Worm (Caenorhabditis elegans) whole organism, L4 larva: ENCODE data around the gene mrt-2.
"Not testable (repeated sequence)": the region's sequence is repeated elsewhere in the genome, so short reads cannot be mapped to it uniquely, and the experiment has no call there.

Experiments
- D1046.2 ChIP-seq: fragments of 200-800 bp; sonication (Bioruptor generic); IDR thresholded peaks from 2 replicates; pipeline ENCODE4 v1.3.6; 2022; ENCODE audit warnings: missing genetic modification characterization, missing compliant biosample characterization
- F10B5.3 ChIP-seq: sonication (generic microtip); optimal IDR thresholded peaks from 2 replicates; lab custom pipeline; 2016; ENCODE audit warnings: mild to moderate bottlenecking, missing genetic modification characterization, missing compliant biosample characterization
- F37D6.2 ChIP-seq: sonication (generic microtip); optimal IDR thresholded peaks from 2 replicates; lab custom pipeline; 2016; ENCODE audit warnings: mild to moderate bottlenecking, missing genetic modification characterization, missing compliant biosample characterization
- F44E2.7 ChIP-seq: fragments of 200-800 bp; sonication (Bioruptor generic); IDR thresholded peaks from 2 replicates; pipeline ENCODE4 v2.1.2; 2022; ENCODE audit warnings: missing genetic modification characterization, missing compliant biosample characterization
- T26A8.4 ChIP-seq: fragments of 200-800 bp; sonication (Bioruptor generic); IDR thresholded peaks from 2 replicates; pipeline ENCODE4 v1.3.6; 2022; ENCODE audit warnings: missing genetic modification characterization, missing compliant biosample characterization
- Y105C5A.15 ChIP-seq: fragments of 200-800 bp; sonication (Bioruptor generic); IDR thresholded peaks from 2 replicates; pipeline ENCODE4 v1.3.6; 2022; ENCODE audit warnings: missing genetic modification characterization, missing compliant biosample characterization
- Y48G9A.11 ChIP-seq: fragments of 200-800 bp; sonication (Bioruptor generic); IDR thresholded peaks from 2 replicates; pipeline ENCODE4 v1.3.6; 2022; ENCODE audit warnings: missing genetic modification reagents, missing genetic modification characterization, missing compliant biosample characterization
- Y5F2A.4 ChIP-seq: fragments of 200-800 bp; sonication (Bioruptor generic); optimal IDR thresholded peaks from 2 replicates; lab custom pipeline; 2018; ENCODE audit warnings: mild to moderate bottlenecking, missing genetic modification characterization, missing compliant biosample characterization
- Y75B8A.6 ChIP-seq: fragments of 200-800 bp; sonication (Bioruptor generic); IDR thresholded peaks from 2 replicates; pipeline ENCODE4 v1.3.6; 2022; ENCODE audit warnings: missing genetic modification reagents, missing genetic modification characterization, missing compliant biosample characterization
- ZK337.2 ChIP-seq: fragments of 200-800 bp; sonication (Bioruptor generic); IDR thresholded peaks from 2 replicates; pipeline ENCODE4 v1.3.6; 2022; ENCODE audit warnings: missing genetic modification reagents, missing genetic modification characterization, missing compliant biosample characterization
- aha-1 ChIP-seq: fragments of 150-350 bp; peaks from one replicate; lab custom pipeline; 2014; ENCODE audit warnings: missing biosample characterization, missing genetic modification characterization
- arid-1 ChIP-seq: fragments of 200-800 bp; sonication (Bioruptor generic); conservative IDR thresholded peaks from 2 replicates; pipeline ENCODE4 v1.3.6; 2022; ENCODE audit warnings: missing genetic modification reagents, missing genetic modification characterization, missing compliant biosample characterization
- ceh-44 ChIP-seq: fragments of 200-800 bp; sonication (Bioruptor generic); IDR thresholded peaks from 2 replicates; pipeline ENCODE4 v1.3.6; 2022; ENCODE audit warnings: missing genetic modification reagents, missing genetic modification characterization, missing compliant biosample characterization
- ctbp-1 ChIP-seq: fragments of 200-800 bp; sonication (Bioruptor generic); IDR thresholded peaks from 2 replicates; pipeline ENCODE4 v1.3.6; 2022; ENCODE audit warnings: missing genetic modification reagents, missing genetic modification characterization, missing compliant biosample characterization
- daf-16 ChIP-seq, 3 experiments: sonication (generic microtip); optimal IDR thresholded peaks; 2 replicates each; lab custom pipeline; 2016 to 2017; ENCODE audit warnings: missing genetic modification characterization in 3 of 3, missing genetic modification reagents in 3 of 3, mild to moderate bottlenecking in 2 of 3, missing compliant biosample characterization in 2 of 3, missing biosample characterization in 1 of 3, moderate library complexity in 1 of 3
- dmd-6 ChIP-seq: fragments of 200-800 bp; sonication (Bioruptor generic); IDR thresholded peaks from 2 replicates; pipeline ENCODE4 v1.3.6; 2022; ENCODE audit warnings: missing genetic modification reagents, missing genetic modification characterization, missing compliant biosample characterization
- dmd-8 ChIP-seq: fragments of 200-800 bp; sonication (Bioruptor generic); IDR thresholded peaks from 2 replicates; pipeline ENCODE4 v1.3.6; 2022; ENCODE audit warnings: missing genetic modification characterization, missing compliant biosample characterization
- duxl-1 ChIP-seq: sonication (generic microtip); optimal IDR thresholded peaks from 2 replicates; lab custom pipeline; 2016; ENCODE audit warnings: mild to moderate bottlenecking, missing genetic modification characterization, moderate library complexity, missing compliant biosample characterization; ENCODE audit not compliant: poor library complexity
- gei-8 ChIP-seq: fragments of 200-800 bp; sonication (Bioruptor generic); optimal IDR thresholded peaks from 2 replicates; lab custom pipeline; 2018; ENCODE audit warnings: mild to moderate bottlenecking, missing genetic modification characterization, missing compliant biosample characterization
- hif-1 ChIP-seq, 2 experiments: sonication (generic microtip); optimal IDR thresholded peaks; 2 replicates each; lab custom pipeline; 2016 to 2017; ENCODE audit warnings: missing compliant biosample characterization in 2 of 2, missing genetic modification characterization in 2 of 2, missing genetic modification reagents in 2 of 2, missing genotype in 2 of 2, mild to moderate bottlenecking in 1 of 2
- hlh-11 ChIP-seq: fragments of 200-800 bp; sonication (Bioruptor generic); optimal IDR thresholded peaks from 2 replicates; lab custom pipeline; 2018; ENCODE audit warnings: mild to moderate bottlenecking, missing genetic modification characterization, missing compliant biosample characterization
- hmg-1.1 ChIP-seq: fragments of 200-800 bp; sonication (Bioruptor generic); IDR thresholded peaks from 2 replicates; pipeline ENCODE4 v1.3.6; 2022; ENCODE audit warnings: missing genetic modification reagents, missing genetic modification characterization, missing compliant biosample characterization
- lin-1 ChIP-seq: fragments of 200-800 bp; sonication (Bioruptor generic); IDR thresholded peaks from 2 replicates; pipeline ENCODE4 v1.3.6; 2022; ENCODE audit warnings: missing genetic modification reagents, missing genetic modification characterization, missing compliant biosample characterization
- lin-29 ChIP-seq: fragments of 200-800 bp; sonication (Bioruptor generic); IDR thresholded peaks from 2 replicates; pipeline ENCODE4 v1.3.6; 2022; ENCODE audit warnings: missing genetic modification reagents, missing genetic modification characterization, missing compliant biosample characterization
- lin-38 ChIP-seq: fragments of 200-800 bp; sonication (Bioruptor generic); IDR thresholded peaks from 2 replicates; pipeline ENCODE4 v1.3.6; 2022; ENCODE audit warnings: missing genetic modification reagents, missing genetic modification characterization, missing compliant biosample characterization
- madf-5 ChIP-seq, 2 experiments: fragments of 200-800 bp; sonication (Bioruptor generic); IDR thresholded peaks; 2 replicates each; pipeline ENCODE4 v1.3.6; 2022; ENCODE audit warnings: missing compliant biosample characterization in 2 of 2, missing genetic modification characterization in 2 of 2
- madf-9 ChIP-seq: fragments of 200-800 bp; sonication (Bioruptor generic); conservative IDR thresholded peaks from 2 replicates; pipeline ENCODE4 v1.3.6; 2022; ENCODE audit warnings: missing genetic modification reagents, missing genetic modification characterization, missing compliant biosample characterization
- mep-1 ChIP-seq: fragments of 150-350 bp; sonication (generic microtip); optimal IDR thresholded peaks from 3 replicates; lab custom pipeline; 2014; ENCODE audit warnings: missing biosample characterization, missing genetic modification characterization
- mes-2 ChIP-seq: sonication (generic microtip); optimal IDR thresholded peaks from 2 replicates; lab custom pipeline; 2016; ENCODE audit warnings: missing genotype, mild to moderate bottlenecking, missing genetic modification characterization, missing compliant biosample characterization; ENCODE audit not compliant: poor library complexity, severe bottlenecking
- nhr-102 ChIP-seq: sonication (generic microtip); optimal IDR thresholded peaks from 2 replicates; lab custom pipeline; 2016; ENCODE audit warnings: mild to moderate bottlenecking, missing genetic modification characterization, moderate library complexity, missing compliant biosample characterization
- nhr-28 ChIP-seq: fragments of 150-350 bp; optimal IDR thresholded peaks from 2 replicates; lab custom pipeline; 2014; ENCODE audit warnings: missing biosample characterization, missing genetic modification characterization
- nhr-41 ChIP-seq: fragments of 200-800 bp; sonication (Bioruptor generic); IDR thresholded peaks from 2 replicates; pipeline ENCODE4 v1.3.6; 2022; ENCODE audit warnings: missing genetic modification reagents, missing genetic modification characterization, missing compliant biosample characterization
- nhr-42 ChIP-seq: fragments of 200-800 bp; sonication (Bioruptor generic); IDR thresholded peaks from 2 replicates; pipeline ENCODE4 v1.3.6; 2022; ENCODE audit warnings: missing genetic modification characterization, missing compliant biosample characterization
- nhr-48 ChIP-seq: sonication (generic microtip); optimal IDR thresholded peaks from 2 replicates; lab custom pipeline; 2016; ENCODE audit warnings: mild to moderate bottlenecking, missing genetic modification characterization, missing compliant biosample characterization
- nhr-77 ChIP-seq: fragments of 150-350 bp; optimal IDR thresholded peaks from 2 replicates; lab custom pipeline; 2014; ENCODE audit warnings: missing biosample characterization, missing genetic modification characterization
- pha-4 ChIP-seq, 2 experiments: fragments of 150-350 bp in 1 of 2; fragments of 200-800 bp in 1 of 2; sonication (Bioruptor generic) in 1 of 2; IDR thresholded peaks in 1 of 2; optimal IDR thresholded peaks in 1 of 2; 2 replicates each; pipeline versions ENCODE4 v1.3.6 to Lab custom; 2014 to 2022; ENCODE audit warnings: missing genetic modification characterization in 2 of 2, missing genetic modification reagents in 2 of 2, missing biosample characterization in 1 of 2, missing compliant biosample characterization in 1 of 2
- php-3 ChIP-seq: fragments of 200-800 bp; sonication (Bioruptor generic); IDR thresholded peaks from 2 replicates; pipeline ENCODE4 v1.3.6; 2022; ENCODE audit warnings: missing genetic modification reagents, missing genetic modification characterization, missing compliant biosample characterization
- saeg-2 ChIP-seq: fragments of 200-800 bp; sonication (Bioruptor generic); IDR thresholded peaks from 2 replicates; pipeline ENCODE4 v1.3.6; 2022; ENCODE audit warnings: missing genetic modification reagents, missing genetic modification characterization, missing compliant biosample characterization
- set-16 ChIP-seq: fragments of 200-800 bp; sonication (Bioruptor generic); IDR thresholded peaks from 2 replicates; pipeline ENCODE4 v1.3.6; 2022; ENCODE audit warnings: missing genetic modification reagents, missing genetic modification characterization, missing compliant biosample characterization
- spr-3 ChIP-seq: fragments of 200-800 bp; sonication (Bioruptor generic); optimal IDR thresholded peaks from 2 replicates; lab custom pipeline; 2018; ENCODE audit warnings: mild to moderate bottlenecking, missing genetic modification characterization, missing compliant biosample characterization
- tra-1 ChIP-seq: fragments of 200-800 bp; sonication (Bioruptor generic); IDR thresholded peaks from 2 replicates; pipeline ENCODE4 v1.3.6; 2022; ENCODE audit warnings: missing genetic modification reagents, missing genetic modification characterization, missing compliant biosample characterization
- unc-130 ChIP-seq: sonication (generic microtip); optimal IDR thresholded peaks from 2 replicates; lab custom pipeline; 2016; ENCODE audit warnings: missing genetic modification reagents, missing genetic modification characterization, missing compliant biosample characterization
- vab-7 ChIP-seq: fragments of 200-800 bp; sonication (Bioruptor generic); IDR thresholded peaks from 2 replicates; pipeline ENCODE4 v1.3.6; 2022; ENCODE audit warnings: missing genetic modification reagents, missing genetic modification characterization, missing compliant biosample characterization
- zfp-2 ChIP-seq: sonication (generic microtip); optimal IDR thresholded peaks from 2 replicates; lab custom pipeline; 2016; ENCODE audit warnings: mild to moderate bottlenecking, missing genetic modification characterization, missing compliant biosample characterization
- zfp-3 ChIP-seq: fragments of 200-800 bp; sonication (Bioruptor generic); conservative IDR thresholded peaks from 2 replicates; pipeline ENCODE4 v1.3.6; 2022; ENCODE audit warnings: missing genetic modification reagents, missing genetic modification characterization, missing compliant biosample characterization
- zip-11 ChIP-seq: fragments of 200-800 bp; sonication (Bioruptor generic); IDR thresholded peaks from 2 replicates; pipeline ENCODE4 v1.3.6; 2022; ENCODE audit warnings: missing genetic modification characterization, missing compliant biosample characterization

The mrt-2 gene

ce11 chrIII:11792295-11793256 is 46.0 kb downstream of the mrt-2 start, which contains the start of gene C24H11.2:
TSS of gene C24H11.2 (minus strand) at chrIII:11792345.
- TF ChIP-seq set-16 (GFP tag; lab: Robert Waterston, UW), result peak; percentile 53
- TF ChIP-seq madf-9 (GFP tag; lab: Robert Waterston, UW), result peak; percentile 88
- peak; percentile 18 for TF ChIP-seq nhr-77 (tag; lab: Kevin White, UChicago)
- peak; percentile 85 for TF ChIP-seq hmg-1.1
- peak in 1 of 2 experiments; percentile 34 for TF ChIP-seq hif-1 (tag; optimal IDR thresholded peaks at IDR 0.05; lab: Kevin White, UChicago)
- peak; percentile 61 for TF ChIP-seq F37D6.2 (tag; lab: Kevin White, UChicago)
- peak; percentile 17 for TF ChIP-seq nhr-48 (tag; lab: Kevin White, UChicago)
- TF ChIP-seq gei-8, result peak; percentile 30
- TF ChIP-seq ctbp-1 (GFP tag; lab: Robert Waterston, UW), result peak; percentile 80
- peak; percentile 77 for TF ChIP-seq vab-7
- TF ChIP-seq Y48G9A.11 (GFP tag; lab: Robert Waterston, UW), result peak; percentile 47; the same call in 1 of the 2 replicates
- TF ChIP-seq Y5F2A.4, result peak; percentile 58
- TF ChIP-seq zfp-3 (GFP tag; lab: Robert Waterston, UW), result peak; percentile 60; the same call in 1 of the 2 replicates
- peak; percentile 1 for TF ChIP-seq unc-130 (GFP tag; lab: Kevin White, UChicago)
- peak; percentile 54 for TF ChIP-seq mep-1 (tag; lab: Kevin White, UChicago)
- peak; percentile 86 for TF ChIP-seq duxl-1 (tag; lab: Kevin White, UChicago)
- peak; percentile 44 for TF ChIP-seq F10B5.3 (tag; lab: Kevin White, UChicago)
- TF ChIP-seq spr-3 (GFP tag; lab: Kevin White, UChicago), result peak; percentile 56
- peak; percentile 80 for TF ChIP-seq nhr-41 (GFP tag; lab: Robert Waterston, UW)
- peak; percentile 91 for TF ChIP-seq tra-1 (GFP tag; lab: Robert Waterston, UW)
- TF ChIP-seq daf-16 (GFP tag; optimal IDR thresholded peaks at IDR 0.05; lab: Kevin White, UChicago), result peak; percentile 59 to 85
- peak; percentile 75 for TF ChIP-seq daf-16 (tag; optimal IDR thresholded peaks at IDR 0.05; lab: Kevin White, UChicago)
- peak; percentile 73 for TF ChIP-seq nhr-42 (GFP tag; lab: Robert Waterston, UW)
- peak; percentile 76 for TF ChIP-seq mes-2
- TF ChIP-seq madf-5 (GFP tag; IDR thresholded peaks at IDR 0.05; lab: Robert Waterston, UW), result peak in 1 of 2 experiments; percentile 87; a peak in 1 of 4 replicates
- TF ChIP-seq dmd-6 (GFP tag; lab: Robert Waterston, UW), result peak; percentile 65
- peak; percentile 94 for TF ChIP-seq dmd-8 (GFP tag; lab: Robert Waterston, UW)
- peak; percentile 79 for TF ChIP-seq ZK337.2 (GFP tag; lab: Robert Waterston, UW)
- TF ChIP-seq saeg-2 (GFP tag; lab: Robert Waterston, UW), result peak; percentile 76; the same call in 1 of the 2 replicates
- peak; percentile 84 for TF ChIP-seq lin-1 (GFP tag; lab: Robert Waterston, UW)
- TF ChIP-seq zip-11 (GFP tag; lab: Robert Waterston, UW), result peak; percentile 50; the same call in 1 of the 2 replicates
- TF ChIP-seq aha-1 (tag; lab: Kevin White, UChicago), result peak; percentile 61
- peak; percentile 74 for TF ChIP-seq arid-1 (GFP tag; lab: Robert Waterston, UW)
- peak; percentile 74 for TF ChIP-seq php-3 (GFP tag; lab: Robert Waterston, UW)
- TF ChIP-seq zfp-2 (tag; lab: Kevin White, UChicago), result peak; percentile 45
- peak; percentile 87 for TF ChIP-seq T26A8.4
- peak; percentile 73 for TF ChIP-seq Y105C5A.15 (GFP tag; lab: Robert Waterston, UW)
- 0 out of 2 replicates have a peak, but pooled peaks have one; percentile 46 for TF ChIP-seq F44E2.7 (GFP tag; lab: Robert Waterston, UW)
- TF ChIP-seq pha-4 (GFP tag; IDR thresholded peaks at IDR 0.05; lab: Robert Waterston, UW), result peak; percentile 91
- TF ChIP-seq pha-4 (tag; optimal IDR thresholded peaks at IDR 0.05; lab: Kevin White, UChicago), result not testable (repeated sequence)
- TF ChIP-seq hlh-11 (tag; lab: Kevin White, UChicago), result peak; percentile 45
- TF ChIP-seq lin-38 (GFP tag; lab: Robert Waterston, UW), result peak; percentile 83
- peak; percentile 65 for TF ChIP-seq lin-29 (GFP tag; lab: Robert Waterston, UW)
- peak; percentile 65; the same call in 1 of the 2 replicates for TF ChIP-seq ceh-44 (GFP tag; lab: Robert Waterston, UW)
- peak; percentile 1 for TF ChIP-seq nhr-28 (tag; lab: Kevin White, UChicago)
- TF ChIP-seq Y75B8A.6, result peak; percentile 75
- peak; percentile 90 for TF ChIP-seq D1046.2
- peak; percentile 59 for TF ChIP-seq nhr-102 (tag; lab: Kevin White, UChicago)
